Fruit fly (Drosophila melanogaster) whole organism, embryonic: Measurements from ENCODE around the gene dar1.

Source experiments
- Asciz ChIP-seq: fragments of 200-800 bp; sonication (Bioruptor generic); optimal IDR thresholded peaks from 2 replicates; lab custom pipeline; 2017; ENCODE audit warnings: missing biosample characterization, mild to moderate bottlenecking, missing genetic modification characterization, missing genetic modification reagents
- Atf3 ChIP-seq: fragments of 200-800 bp; sonication (Bioruptor generic); optimal IDR thresholded peaks from 3 replicates; lab custom pipeline; 2016; ENCODE audit warnings: missing biosample characterization, missing genetic modification characterization
- CG10147 ChIP-seq: fragments of 200-800 bp; sonication (Bioruptor generic); optimal IDR thresholded peaks from 2 replicates; lab custom pipeline; 2019; ENCODE audit warnings: missing biosample characterization, mild to moderate bottlenecking, missing genetic modification characterization, moderate library complexity
- CG11456 ChIP-seq: fragments of 200-800 bp; sonication (Bioruptor generic); IDR thresholded peaks from 3 replicates; pipeline ENCODE4 v1.3.6; 2022; ENCODE audit warnings: missing biosample characterization, missing genetic modification characterization
- CG11723 ChIP-seq: fragments of 200-800 bp; sonication (Bioruptor generic); optimal IDR thresholded peaks from 2 replicates; lab custom pipeline; 2017; ENCODE audit warnings: missing biosample characterization, mild to moderate bottlenecking, missing genetic modification characterization
- CG12104 ChIP-seq: fragments of 200-800 bp; sonication (Bioruptor generic); optimal IDR thresholded peaks from 3 replicates; lab custom pipeline; 2016; ENCODE audit warnings: missing biosample characterization, missing genetic modification characterization
- CG1233 ChIP-seq: fragments of 200-800 bp; sonication (Bioruptor generic); optimal IDR thresholded peaks from 4 replicates; lab custom pipeline; 2018; ENCODE audit warnings: missing biosample characterization, mild to moderate bottlenecking, missing genetic modification characterization
- CG13424 ChIP-seq: fragments of 200-800 bp; sonication (Bioruptor generic); optimal IDR thresholded peaks from 2 replicates; lab custom pipeline; 2019; ENCODE audit warnings: missing biosample characterization, mild to moderate bottlenecking, missing genetic modification characterization, moderate library complexity
- CG1529 ChIP-seq: fragments of 200-800 bp; sonication (Bioruptor generic); optimal IDR thresholded peaks from 3 replicates; lab custom pipeline; 2018; ENCODE audit warnings: missing biosample characterization, missing genetic modification characterization
- CG16863 ChIP-seq: fragments of 200-800 bp; sonication (Bioruptor generic); optimal IDR thresholded peaks from 3 replicates; lab custom pipeline; 2016; ENCODE audit warnings: missing biosample characterization, missing genetic modification characterization
- CG17802 ChIP-seq: fragments of 200-800 bp; sonication (Bioruptor generic); optimal IDR thresholded peaks from 2 replicates; lab custom pipeline; 2018; ENCODE audit warnings: missing biosample characterization, mild to moderate bottlenecking, missing genetic modification characterization, moderate library complexity
- CG18619 ChIP-seq: fragments of 200-800 bp; sonication (Bioruptor generic); optimal IDR thresholded peaks from 3 replicates; lab custom pipeline; 2017; ENCODE audit warnings: missing biosample characterization, mild to moderate bottlenecking, missing genetic modification characterization
- CG2875 ChIP-seq: fragments of 200-800 bp; sonication (Bioruptor generic); optimal IDR thresholded peaks from 2 replicates; lab custom pipeline; 2017; ENCODE audit warnings: missing biosample characterization, mild to moderate bottlenecking, missing genetic modification characterization, missing genetic modification reagents
- CG32532 ChIP-seq: fragments of 200-800 bp; sonication (Bioruptor generic); IDR thresholded peaks from 2 replicates; pipeline ENCODE4 v1.3.6; 2022; ENCODE audit warnings: missing biosample characterization, missing genetic modification characterization
- CG33557 ChIP-seq: fragments of 200-800 bp; sonication (Bioruptor generic); optimal IDR thresholded peaks from 2 replicates; lab custom pipeline; 2019; ENCODE audit warnings: missing biosample characterization, mild to moderate bottlenecking, missing genetic modification characterization, moderate library complexity
- CG4820 ChIP-seq: fragments of 200-800 bp; sonication (Bioruptor generic); optimal IDR thresholded peaks from 3 replicates; lab custom pipeline; 2016; ENCODE audit warnings: missing biosample characterization, missing genetic modification characterization
- CG5245 ChIP-seq: fragments of 200-800 bp; sonication (Bioruptor generic); optimal IDR thresholded peaks from 3 replicates; lab custom pipeline; 2016; ENCODE audit warnings: missing biosample characterization, missing genetic modification characterization
- CG6175 ChIP-seq: fragments of 200-800 bp; sonication (Bioruptor generic); IDR thresholded peaks from 3 replicates; pipeline ENCODE4 v1.3.6; 2022; ENCODE audit warnings: missing biosample characterization, missing genetic modification characterization
- CG6272 ChIP-seq: fragments of 200-800 bp; sonication (Bioruptor generic); IDR thresholded peaks from 2 replicates; pipeline ENCODE4 v1.3.6; 2022; ENCODE audit warnings: missing biosample characterization, missing genetic modification characterization
- CG6813 ChIP-seq: fragments of 200-800 bp; sonication (Bioruptor generic); optimal IDR thresholded peaks from 2 replicates; lab custom pipeline; 2017; ENCODE audit warnings: missing biosample characterization, missing genetic modification characterization, mild to moderate bottlenecking, moderate library complexity, missing genetic modification reagents
- CG8281 ChIP-seq: fragments of 200-800 bp; sonication (Bioruptor generic); optimal IDR thresholded peaks from 2 replicates; lab custom pipeline; 2018; ENCODE audit warnings: missing biosample characterization, mild to moderate bottlenecking, missing genetic modification characterization, moderate library complexity
- CG9727 ChIP-seq: fragments of 200-800 bp; sonication (Bioruptor generic); optimal IDR thresholded peaks from 3 replicates; lab custom pipeline; 2017; ENCODE audit warnings: missing biosample characterization, mild to moderate bottlenecking, missing genetic modification characterization
- Deaf1 ChIP-seq: fragments of 200-800 bp; optimal IDR thresholded peaks from 3 replicates; lab custom pipeline; 2019; ENCODE audit warnings: missing biosample characterization, mild to moderate bottlenecking, missing genetic modification characterization, moderate library complexity
- Dfd ChIP-seq, 2 experiments: fragments of >200 bp; optimal IDR thresholded peaks; 2 replicates each; lab custom pipeline; 2017; ENCODE audit warnings: missing biosample characterization in 2 of 2, missing genetic modification characterization in 2 of 2
- Gug ChIP-seq: fragments of 200-800 bp; sonication (Bioruptor generic); IDR thresholded peaks from 4 replicates; pipeline ENCODE4 v1.3.6; 2022; ENCODE audit warnings: missing biosample characterization, missing genetic modification characterization
- H15 ChIP-seq: fragments of 200-800 bp; sonication (Bioruptor generic); IDR thresholded peaks from 3 replicates; pipeline ENCODE4 v1.3.6; 2022; ENCODE audit warnings: missing biosample characterization, missing genetic modification characterization
- MESR4 ChIP-seq: fragments of 200-800 bp; sonication (Bioruptor generic); optimal IDR thresholded peaks from 2 replicates; lab custom pipeline; 2018; ENCODE audit warnings: missing biosample characterization, mild to moderate bottlenecking, missing genetic modification characterization, moderate library complexity
- Med ChIP-seq: fragments of 200-800 bp; sonication (Bioruptor generic); peaks from one replicate; lab custom pipeline; 2016; ENCODE audit warnings: missing biosample characterization, missing genetic modification characterization, mild to moderate bottlenecking, inconsistent platforms, moderate library complexity
- Nf-YB ChIP-seq: fragments of 200-800 bp; sonication (Bioruptor generic); optimal IDR thresholded peaks from 3 replicates; lab custom pipeline; 2019; ENCODE audit warnings: missing biosample characterization, mild to moderate bottlenecking, missing genetic modification characterization, moderate library complexity
- Oaz ChIP-seq: fragments of 200-800 bp; sonication (Bioruptor generic); IDR thresholded peaks from 2 replicates; pipeline ENCODE4 v1.3.6; 2022; ENCODE audit warnings: missing biosample characterization, missing genetic modification characterization
- PHDP ChIP-seq: fragments of 200-800 bp; sonication (Bioruptor generic); optimal IDR thresholded peaks from 3 replicates; lab custom pipeline; 2018; ENCODE audit warnings: missing biosample characterization, mild to moderate bottlenecking, missing genetic modification characterization, moderate library complexity
- Sin3A ChIP-seq: fragments of >200 bp; optimal IDR thresholded peaks from 2 replicates; lab custom pipeline; 2018
- Vsx1 ChIP-seq: fragments of 200-800 bp; sonication (Bioruptor generic); optimal IDR thresholded peaks from 2 replicates; lab custom pipeline; 2017; ENCODE audit warnings: missing biosample characterization, mild to moderate bottlenecking, missing genetic modification characterization, missing genetic modification reagents
- az2 ChIP-seq: fragments of 200-800 bp; sonication (Bioruptor generic); optimal IDR thresholded peaks from 3 replicates; lab custom pipeline; 2016; ENCODE audit warnings: missing biosample characterization, missing genetic modification characterization
- cato ChIP-seq: fragments of 200-800 bp; sonication (Bioruptor generic); optimal IDR thresholded peaks from 2 replicates; lab custom pipeline; 2016; ENCODE audit warnings: missing biosample characterization, missing genetic modification characterization, borderline replicate concordance
- chm ChIP-seq: fragments of 200-800 bp; sonication (Bioruptor generic); IDR thresholded peaks from 2 replicates; pipeline ENCODE4 v1.3.6; 2022; ENCODE audit warnings: missing biosample characterization, missing genetic modification characterization
- crc ChIP-seq: fragments of 200-800 bp; sonication (Bioruptor generic); optimal IDR thresholded peaks from 2 replicates; lab custom pipeline; 2016; ENCODE audit warnings: missing biosample characterization, missing genetic modification characterization
- crol ChIP-seq: fragments of 200-800 bp; sonication (Bioruptor generic); IDR thresholded peaks from 2 replicates; pipeline ENCODE4 v1.3.6; 2022; ENCODE audit warnings: missing biosample characterization, missing genetic modification characterization
- dysf ChIP-seq: fragments of 200-800 bp; sonication (Bioruptor generic); IDR thresholded peaks from 3 replicates; pipeline ENCODE4 v1.3.6; 2022; ENCODE audit warnings: missing biosample characterization, missing genetic modification characterization
- ken ChIP-seq: fragments of 200-800 bp; sonication (Bioruptor generic); IDR thresholded peaks from 3 replicates; pipeline ENCODE4 v1.3.6; 2022; ENCODE audit warnings: missing biosample characterization, missing genetic modification characterization
- kni ChIP-seq: fragments of 200-800 bp; sonication (Bioruptor generic); optimal IDR thresholded peaks from 3 replicates; lab custom pipeline; 2017; ENCODE audit warnings: mild to moderate bottlenecking, missing biosample characterization, missing genetic modification reagents, missing genetic modification characterization
- otp ChIP-seq: fragments of 200-800 bp; sonication (Bioruptor generic); IDR thresholded peaks from 3 replicates; pipeline ENCODE4, ENCODE4 v1.3.6; 2022; ENCODE audit warnings: missing biosample characterization, missing genetic modification characterization
- peb ChIP-seq: fragments of 200-800 bp; sonication (Bioruptor generic); IDR thresholded peaks from 2 replicates; pipeline ENCODE4 v1.3.6; 2022; ENCODE audit warnings: missing biosample characterization, missing genetic modification characterization
- sens ChIP-seq: fragments of 200-800 bp; sonication (Bioruptor generic); peaks from one replicate; lab custom pipeline; 2016; ENCODE audit warnings: missing biosample characterization, missing genetic modification characterization
- sens-2 ChIP-seq: fragments of 200-800 bp; sonication (Bioruptor generic); IDR thresholded peaks from 2 replicates; pipeline ENCODE4 v1.3.6; 2022; ENCODE audit warnings: missing biosample characterization, missing genetic modification characterization
- sim ChIP-seq: fragments of 200-800 bp; sonication (Bioruptor generic); IDR thresholded peaks from 2 replicates; pipeline ENCODE4 v1.3.6; 2022; ENCODE audit warnings: missing biosample characterization, missing genetic modification characterization
- slbo ChIP-seq: fragments of 200-800 bp; sonication (Bioruptor generic); IDR thresholded peaks from 2 replicates; pipeline ENCODE4 v1.3.6; 2022; ENCODE audit warnings: missing biosample characterization, missing genetic modification characterization
- tio ChIP-seq: fragments of 200-800 bp; sonication (Bioruptor generic); optimal IDR thresholded peaks from 2 replicates; lab custom pipeline; 2017; ENCODE audit warnings: missing biosample characterization, missing genetic modification characterization, inconsistent platforms
- tll ChIP-seq, 2 experiments: fragments of 200-800 bp in 1 of 2; fragments of >200 bp in 1 of 2; sonication (Bioruptor generic) in 1 of 2; optimal IDR thresholded peaks; 2 replicates each; lab custom pipeline; 2017 to 2019; ENCODE audit warnings: missing biosample characterization in 2 of 2, missing genetic modification characterization in 2 of 2, mild to moderate bottlenecking in 1 of 2, moderate library complexity in 1 of 2
- unc-4 ChIP-seq: fragments of 200-800 bp; sonication (Bioruptor generic); IDR thresholded peaks from 2 replicates; pipeline ENCODE4 v1.3.6; 2022; ENCODE audit warnings: missing biosample characterization, missing genetic modification characterization; ENCODE audit not compliant: partially characterized antibody

Gene dar1

dm6 chr3L:3634107-3634737 is 8.1 kb downstream of the dar1 start (continued):
- TF ChIP-seq MESR4 (no peak), Dfd (GFP tag; optimal IDR thresholded peaks at IDR 0.05; lab: Kevin White, UChicago) (no peak), tio (GFP tag; lab: Kevin White, UChicago) (no peak), otp (no peak), PHDP (tag; lab: Kevin White, UChicago) (peak; percentile 70), tll (GFP tag; optimal IDR thresholded peaks at IDR 0.05; lab: Kevin White, UChicago) (no peak), unc-4 (no peak), CG1529 (GFP tag; lab: Kevin White, UChicago) (peak; percentile 53), crol (0 out of 2 replicates have a peak, but pooled peaks have one; percentile 10), Vsx1 (GFP tag; lab: Kevin White, UChicago) (peak; percentile 69), Asciz (GFP tag; lab: Kevin White, UChicago) (peak; percentile 80), CG5245 (GFP tag; lab: Kevin White, UChicago) (no peak), CG9727 (GFP tag; lab: Kevin White, UChicago) (peak; percentile 62), sens (GFP tag; lab: Kevin White, UChicago) (no peak), CG10147 (GFP tag; lab: Kevin White, UChicago) (peak; percentile 15), CG16863 (GFP tag; lab: Kevin White, UChicago) (no peak), crc (GFP tag; lab: Kevin White, UChicago) (no peak), CG1233 (GFP tag; lab: Kevin White, UChicago) (peak; percentile 57), CG6272 (GFP tag; lab: Robert Waterston, UW) (no peak), Med (GFP tag; lab: Kevin White, UChicago) (no peak), slbo (GFP tag; lab: Robert Waterston, UW) (no peak), peb (peak; percentile 25; the same call in 1 of the 2 replicates), sim (GFP tag; lab: Robert Waterston, UW) (no peak), CG32532 (GFP tag; lab: Robert Waterston, UW) (peak; percentile 59; the same call in 1 of the 2 replicates), CG18619 (GFP tag; lab: Kevin White, UChicago) (peak; percentile 5), az2 (GFP tag; lab: Kevin White, UChicago) (peak; percentile 44), CG4820 (GFP tag; lab: Kevin White, UChicago) (peak; percentile 19), CG13424 (tag; lab: Kevin White, UChicago) (peak; percentile 80), CG17802 (tag; lab: Kevin White, UChicago) (peak; percentile 3), ken (GFP tag; lab: Robert Waterston, UW) (peak; percentile 25; the same call in 1 of the 3 replicates), CG8281 (tag; lab: Kevin White, UChicago) (peak; percentile 44), CG11456 (0 out of 3 replicates have a peak, but pooled peaks have one; percentile 30), Nf-YB (GFP tag; lab: Kevin White, UChicago) (peak; percentile 62), Deaf1 (tag; lab: Kevin White, UChicago) (peak; percentile 57), CG2875 (GFP tag; lab: Kevin White, UChicago) (peak; percentile 49), Oaz (GFP tag; lab: Robert Waterston, UW) (no peak), Sin3A (lab: Kevin White, UChicago) (no peak), sens-2 (no peak), Atf3 (no peak), chm (0 out of 2 replicates have a peak, but pooled peaks have one; percentile 26), dysf (peak; percentile 61; the same call in 1 of the 3 replicates), Gug (GFP tag; lab: Robert Waterston, UW) (no peak), CG6813 (GFP tag; lab: Kevin White, UChicago) (peak; percentile 58), kni (GFP tag; lab: Kevin White, UChicago) (peak; percentile 52), CG11723 (GFP tag; lab: Kevin White, UChicago) (peak; percentile 54), cato (GFP tag; lab: Kevin White, UChicago) (no peak), H15 (GFP tag; lab: Robert Waterston, UW) (no peak), CG6175 (GFP tag; lab: Robert Waterston, UW) (no peak), CG33557 (peak; percentile 71), CG12104 (GFP tag; lab: Kevin White, UChicago) (peak; percentile 3)
